Worm (Caenorhabditis elegans) whole organism, late embryonic: Measurements from ENCODE around the gene R12A1.3.

Experiments used
- F13H6.1 ChIP-seq: sonication (generic microtip); optimal IDR thresholded peaks from 2 replicates; lab custom pipeline; 2016; ENCODE audit warnings: missing genetic modification characterization, missing compliant biosample characterization
- ceh-2 ChIP-seq: sonication (generic microtip); optimal IDR thresholded peaks from 2 replicates; lab custom pipeline; 2016; ENCODE audit warnings: missing genotype, missing genetic modification characterization, missing compliant biosample characterization
- ceh-31 ChIP-seq: sonication (generic microtip); optimal IDR thresholded peaks from 2 replicates; lab custom pipeline; 2016; ENCODE audit warnings: missing genetic modification characterization, missing compliant biosample characterization
- elt-2 ChIP-seq: sonication (generic microtip); optimal IDR thresholded peaks from 2 replicates; lab custom pipeline; 2016; ENCODE audit warnings: missing genetic modification reagents, missing genetic modification characterization, missing compliant biosample characterization
- ets-4 ChIP-seq: sonication (generic microtip); optimal IDR thresholded peaks from 2 replicates; lab custom pipeline; 2016; ENCODE audit warnings: missing genetic modification characterization, missing compliant biosample characterization
- fkh-10 ChIP-seq: fragments of 150-350 bp; optimal IDR thresholded peaks from 2 replicates; lab custom pipeline; 2014; ENCODE audit warnings: missing biosample characterization, missing genetic modification reagents, missing genetic modification characterization
- hlh-30 ChIP-seq: sonication (generic microtip); optimal IDR thresholded peaks from 2 replicates; lab custom pipeline; 2017; ENCODE audit warnings: antibody characterized with exemption, missing genetic modification characterization, missing compliant biosample characterization; ENCODE audit not compliant: insufficient read depth
- pax-1 ChIP-seq: fragments of 150-350 bp; optimal IDR thresholded peaks from 2 replicates; lab custom pipeline; 2014; ENCODE audit warnings: missing biosample characterization, missing genetic modification characterization
- pqm-1 ChIP-seq: sonication (generic microtip); optimal IDR thresholded peaks from 2 replicates; lab custom pipeline; 2016; ENCODE audit warnings: missing genetic modification characterization, missing compliant biosample characterization
- unc-86 ChIP-seq: sonication (generic microtip); optimal IDR thresholded peaks from 2 replicates; lab custom pipeline; 2016; ENCODE audit warnings: missing genetic modification characterization, missing compliant biosample characterization

DNA sequence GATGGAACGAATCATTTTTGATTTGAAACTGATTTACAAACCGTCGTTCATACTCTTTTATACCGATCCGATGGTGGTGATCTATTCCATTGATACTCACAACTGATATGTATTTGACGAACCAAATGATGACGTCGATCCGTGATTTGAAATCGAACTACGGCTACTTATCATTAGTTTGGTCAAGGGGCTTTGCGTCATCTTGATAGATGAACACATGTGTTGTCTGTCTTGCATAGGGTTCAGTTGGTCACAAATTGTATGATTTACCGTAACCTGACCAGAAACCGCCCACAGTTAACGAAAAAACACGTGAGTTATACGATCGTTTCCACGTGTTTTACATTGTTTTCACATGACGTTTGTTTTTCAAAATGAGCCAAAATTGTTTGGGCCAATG, 24.6 kb upstream of the R12A1.3 start, which contains the start of gene cnc-2:
- TF ChIP-seq unc-86 (tag; lab: Kevin White, UChicago) (no peak), ceh-2 (no peak), elt-2 (tag; lab: Kevin White, UChicago) (no peak), pqm-1 (tag; lab: Kevin White, UChicago) (no peak), ceh-31 (no peak), fkh-10 (GFP tag; lab: Kevin White, UChicago) (no peak), pax-1 (no peak), F13H6.1 (tag; lab: Kevin White, UChicago) (no peak), ets-4 (tag; lab: Kevin White, UChicago) (no peak), hlh-30 (tag; lab: Kevin White, UChicago) (no peak)
